Fruit fly (Drosophila melanogaster): ENCODE measurements around the gene CG7326.
A peak's percentile ranks its signal among the peaks of the same experiment; 100 is the strongest.

Gene CG7326

DNA sequence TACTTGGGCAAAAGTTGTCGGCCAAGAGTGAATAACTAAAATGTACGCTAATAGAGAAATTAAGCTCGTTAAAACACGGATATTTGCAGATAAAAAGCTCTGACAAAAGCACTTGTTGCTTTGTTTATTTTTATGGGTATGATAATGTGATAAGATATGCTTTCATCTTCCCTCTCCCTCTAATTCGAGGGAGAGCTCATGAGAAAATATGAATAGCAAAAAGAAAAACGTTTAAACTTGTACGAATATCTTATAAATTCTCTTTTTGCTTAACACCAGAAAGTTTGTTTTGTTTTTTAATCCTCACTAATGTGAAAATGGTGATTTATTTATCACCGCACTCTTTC is 14.6 kb downstream of the CG7326 start:
- TF ChIP-seq cyc (GFP tag; optimal IDR thresholded peaks at IDR 0.05) (no peak), net (GFP tag; optimal IDR thresholded peaks at IDR 0.05) (no peak), OdsH (GFP tag; optimal IDR thresholded peaks at IDR 0.05) (no peak), vri (GFP tag; optimal IDR thresholded peaks at IDR 0.05) (no peak), CG8119 (GFP tag; IDR thresholded peaks at IDR 0.05) (0 out of 3 replicates have a peak, but pooled peaks have one; percentile 2), Eip75B (GFP tag; optimal IDR thresholded peaks at IDR 0.05) (no peak), fkh (GFP tag; optimal IDR thresholded peaks at IDR 0.05) (peak; percentile 77)

DNA sequence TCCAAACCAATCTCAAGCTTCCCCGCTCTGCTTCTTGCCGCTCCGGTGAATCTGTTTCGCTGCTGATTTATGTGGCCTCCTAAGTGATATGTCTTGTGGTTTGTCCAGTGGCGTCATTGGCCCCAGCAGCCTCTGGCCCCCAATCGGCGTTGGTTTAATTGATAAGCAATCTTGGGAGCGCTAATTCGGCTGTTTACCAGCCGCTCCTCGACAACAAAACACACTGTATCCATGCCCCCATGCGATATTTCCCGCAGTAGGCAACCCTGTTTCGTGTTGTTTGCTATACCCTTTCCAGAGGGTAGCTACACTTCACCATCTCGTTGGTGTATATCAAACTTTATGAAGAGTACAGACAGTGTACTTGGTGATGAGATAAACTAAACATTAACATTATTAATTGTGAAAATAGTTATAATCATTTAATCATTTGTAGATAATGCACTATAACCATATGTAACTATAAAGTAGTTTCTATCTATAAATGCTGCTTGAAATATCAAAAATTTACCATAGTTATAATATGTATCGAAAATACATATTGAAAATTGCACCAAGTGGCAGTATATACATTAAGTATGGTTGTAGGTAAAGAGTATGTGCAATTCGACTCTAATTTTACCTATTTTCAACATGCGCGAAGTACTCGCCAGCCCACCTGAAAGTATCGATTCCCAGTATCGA is 15.1 kb downstream of the CG7326 start, which contains the start of gene shop:
shop (minus strand) TSS at position 229 of the 684 bp plus-strand sequence.
- peak; percentile 70 for TF ChIP-seq eg (GFP tag; IDR thresholded peaks at IDR 0.05)
- TF ChIP-seq esn (GFP tag; optimal IDR thresholded peaks at IDR 0.05), result peak; percentile 92
- peak; percentile 58 for TF ChIP-seq CG6854 (GFP tag; optimal IDR thresholded peaks at IDR 0.05)
- peak; percentile 60; the same call in 2 of the 3 replicates for TF ChIP-seq CG6163 (GFP tag; IDR thresholded peaks at IDR 0.05)
- TF ChIP-seq Sox14 (GFP tag; optimal IDR thresholded peaks at IDR 0.05), result peak; percentile 86
- TF ChIP-seq Sox15 (GFP tag; optimal IDR thresholded peaks at IDR 0.05), result peak; percentile 83
- peak; percentile 81 for TF ChIP-seq fd59A (GFP tag; optimal IDR thresholded peaks at IDR 0.05)
- peak; percentile 87 for TF ChIP-seq CG31627 (GFP tag; optimal IDR thresholded peaks at IDR 0.05)
- peak; percentile 72 for TF ChIP-seq spab (GFP tag; optimal IDR thresholded peaks at IDR 0.05)
- peak; percentile 4 for TF ChIP-seq Eip93F (GFP tag; optimal IDR thresholded peaks at IDR 0.05)
- peak; percentile 90 for TF ChIP-seq pdm3 (GFP tag; optimal IDR thresholded peaks at IDR 0.05)
- TF ChIP-seq CG3919 (GFP tag; optimal IDR thresholded peaks at IDR 0.05), result peak; percentile 87
- TF ChIP-seq CG11294 (GFP tag; IDR thresholded peaks at IDR 0.05), result peak; percentile 44; the same call in 1 of the 2 replicates
- TF ChIP-seq acj6 (GFP tag; optimal IDR thresholded peaks at IDR 0.05), result peak; percentile 83
- peak; percentile 89 for TF ChIP-seq Smox (GFP tag; optimal IDR thresholded peaks at IDR 0.05)
- TF ChIP-seq Eip75B (GFP tag; optimal IDR thresholded peaks at IDR 0.05), result peak; percentile 87
- peak; percentile 82 for TF ChIP-seq Sox102F (GFP tag; optimal IDR thresholded peaks at IDR 0.05)
- TF ChIP-seq CG1621 (tag; optimal IDR thresholded peaks at IDR 0.05), result peak; percentile 63
- TF ChIP-seq CG6276 (GFP tag; optimal IDR thresholded peaks at IDR 0.05), result peak; percentile 84
- TF ChIP-seq svp (GFP tag), result peak; percentile 96
- peak; percentile 92 for TF ChIP-seq topi (GFP tag; optimal IDR thresholded peaks at IDR 0.05)
- peak; percentile 87 for TF ChIP-seq CG10669 (GFP tag; optimal IDR thresholded peaks at IDR 0.05)
- TF ChIP-seq cyc (GFP tag; optimal IDR thresholded peaks at IDR 0.05), result peak; percentile 87
- peak; percentile 68 for TF ChIP-seq Gug (GFP tag; IDR thresholded peaks at IDR 0.05)
- peak; percentile 86 for TF ChIP-seq CG6808 (GFP tag; optimal IDR thresholded peaks at IDR 0.05)
- peak; percentile 86 for TF ChIP-seq net (GFP tag; optimal IDR thresholded peaks at IDR 0.05)
- peak; percentile 90 for TF ChIP-seq CG34406 (GFP tag; optimal IDR thresholded peaks at IDR 0.05)
- peak; percentile 88 for TF ChIP-seq achi (GFP tag; optimal IDR thresholded peaks at IDR 0.05)
- peak; percentile 98 for TF ChIP-seq Eip78C (GFP tag)
- peak; percentile 93 for TF ChIP-seq lz (GFP tag; optimal IDR thresholded peaks at IDR 0.05)
- peak; percentile 56 to 87 for TF ChIP-seq salr (GFP tag; optimal IDR thresholded peaks at IDR 0.05)
- peak; percentile 88 for TF ChIP-seq CG8632 (GFP tag; optimal IDR thresholded peaks at IDR 0.05)
- peak; percentile 73 for TF ChIP-seq Blimp-1 (GFP tag; optimal IDR thresholded peaks at IDR 0.05)
- peak; percentile 82 for TF ChIP-seq dsx (GFP tag; optimal IDR thresholded peaks at IDR 0.05; ENCODE audit: poor library complexity, severe bottlenecking)
- TF ChIP-seq Ets96B (tag; optimal IDR thresholded peaks at IDR 0.05), result peak; percentile 81
- TF ChIP-seq Ets21C (GFP tag; optimal IDR thresholded peaks at IDR 0.05), result peak; percentile 82
- peak; percentile 90 for TF ChIP-seq Hr39 (GFP tag; optimal IDR thresholded peaks at IDR 0.05)
- peak; percentile 88 for TF ChIP-seq OdsH (GFP tag; optimal IDR thresholded peaks at IDR 0.05)
- TF ChIP-seq dac (GFP tag; optimal IDR thresholded peaks at IDR 0.05), result peak; percentile 54
- TF ChIP-seq fkh (GFP tag; optimal IDR thresholded peaks at IDR 0.05), result peak; percentile 83
- peak; percentile 87 for TF ChIP-seq CG8119 (GFP tag; IDR thresholded peaks at IDR 0.05)
- peak; percentile 78 for TF ChIP-seq CG9139 (GFP tag; optimal IDR thresholded peaks at IDR 0.05)
- peak; percentile 86 for TF ChIP-seq CG4318 (GFP tag; optimal IDR thresholded peaks at IDR 0.05)
- TF ChIP-seq Hr4 (GFP tag; optimal IDR thresholded peaks at IDR 0.05), result peak; percentile 87
- TF ChIP-seq CG11902 (GFP tag; optimal IDR thresholded peaks at IDR 0.05), result peak; percentile 83
- TF ChIP-seq CG11762 (GFP tag; optimal IDR thresholded peaks at IDR 0.05; ENCODE audit: insufficient read depth), result peak; percentile 77
